Worm (Caenorhabditis elegans) whole organism, L4/young adult: Measurements from ENCODE around the gene srz-24.

ENCODE experiments used
- dao-5 ChIP-seq: sonication (generic microtip); optimal IDR thresholded peaks from 2 replicates; lab custom pipeline; 2016; ENCODE audit warnings: missing genotype, missing genetic modification characterization, moderate library complexity, missing compliant biosample characterization
- him-1 ChIP-seq: sonication (generic microtip); optimal IDR thresholded peaks from 2 replicates; lab custom pipeline; 2016; ENCODE audit warnings: missing genotype, missing genetic modification reagents, missing genetic modification characterization, missing compliant biosample characterization

DNA sequence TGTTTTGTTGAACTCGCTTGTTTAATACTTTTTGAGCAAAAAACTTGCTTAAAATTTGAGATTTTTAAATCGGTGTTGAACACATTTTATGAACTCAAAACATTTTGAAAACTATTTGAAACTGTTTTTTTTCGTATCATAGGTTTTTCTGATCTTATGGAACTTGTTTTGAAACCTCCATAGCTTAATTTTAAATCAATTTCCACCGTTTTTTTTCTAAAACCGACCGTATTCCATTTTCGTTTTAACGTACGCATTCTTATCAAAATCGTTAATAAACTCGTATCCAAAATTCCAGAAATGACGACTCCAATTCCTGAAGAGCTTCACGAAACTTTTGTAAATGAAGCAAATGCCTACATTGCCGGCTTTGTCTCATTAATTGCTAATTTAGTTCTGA is 27.5 kb upstream of the srz-24 start, which contains the start of gene srm-2:
- TF ChIP-seq him-1 (no peak), dao-5 (no peak)
